Fruit fly (Drosophila melanogaster): ENCODE measurements around the gene GABA-B-R1.
A peak's percentile ranks its signal among the peaks of the same experiment; 100 is the strongest.

Gene GABA-B-R1

dm6 chr2L:15009703-15010102 is 6.4 kb upstream of the GABA-B-R1 start, which contains the start of the genes THG and Rnmt (continued):
- TF ChIP-seq eve (GFP tag; optimal IDR thresholded peaks at IDR 0.05) (no peak), Abd-B (GFP tag; optimal IDR thresholded peaks at IDR 0.05) (peak; percentile 54), Hey (tag; optimal IDR thresholded peaks at IDR 0.05) (no peak), CG14860 (GFP tag; IDR thresholded peaks at IDR 0.05; ENCODE audit: partially characterized antibody) (peak; percentile 84), sr (GFP tag; IDR thresholded peaks at IDR 0.05) (peak; percentile 11; the same call in 1 of the 3 replicates), sim (GFP tag; IDR thresholded peaks at IDR 0.05) (peak; percentile 73), oc (tag; optimal IDR thresholded peaks at IDR 0.05) (peak; percentile 78), CG7786 (GFP tag; optimal IDR thresholded peaks at IDR 0.05) (peak; percentile 50), CG10321 (GFP tag; IDR thresholded peaks at IDR 0.05) (no peak), CG10462 (GFP tag; optimal IDR thresholded peaks at IDR 0.05) (peak; percentile 71), Meics (GFP tag; optimal IDR thresholded peaks at IDR 0.05) (peak; percentile 72), CG3838 (GFP tag; optimal IDR thresholded peaks at IDR 0.05) (peak; percentile 49), CG10147 (GFP tag; optimal IDR thresholded peaks at IDR 0.05) (peak; percentile 72), HLH3B (GFP tag; IDR thresholded peaks at IDR 0.05) (peak; percentile 82), sisA (GFP tag; IDR thresholded peaks at IDR 0.05) (peak; percentile 78), CG7271 (tag; optimal IDR thresholded peaks at IDR 0.05) (peak; percentile 71), CG1024 (GFP tag; IDR thresholded peaks at IDR 0.05) (peak; percentile 70), pita (GFP tag; optimal IDR thresholded peaks at IDR 0.05) (no peak), Sox102F (GFP tag; optimal IDR thresholded peaks at IDR 0.05) (peak; percentile 85), Bdp1 (GFP tag; optimal IDR thresholded peaks at IDR 0.05) (peak; percentile 28), Nf-YB (GFP tag; optimal IDR thresholded peaks at IDR 0.05) (peak; percentile 60), Sin3A (optimal IDR thresholded peaks at IDR 0.05) (peak; percentile 9), CG31441 (GFP tag; IDR thresholded peaks at IDR 0.05) (peak; percentile 77), CG16863 (GFP tag; optimal IDR thresholded peaks at IDR 0.05) (peak; percentile 35), Usf (GFP tag; optimal IDR thresholded peaks at IDR 0.05) (peak; percentile 41), abd-A (tag; optimal IDR thresholded peaks at IDR 0.05) (peak; percentile 8), CG4282 (GFP tag; optimal IDR thresholded peaks at IDR 0.05) (no peak), Lhr (GFP tag; optimal IDR thresholded peaks at IDR 0.05) (peak; percentile 58), CHES-1-like (GFP tag; optimal IDR thresholded peaks at IDR 0.05) (peak; percentile 59), phol (tag; optimal IDR thresholded peaks at IDR 0.05) (peak; percentile 84), MTF-1 (GFP tag; optimal IDR thresholded peaks at IDR 0.05; ENCODE audit: borderline replicate concordance) (no peak), BEAF-32 (GFP tag; optimal IDR thresholded peaks at IDR 0.05) (peak; percentile 84), CG2875 (GFP tag; optimal IDR thresholded peaks at IDR 0.05) (peak; percentile 45), CG9876 (GFP tag; optimal IDR thresholded peaks at IDR 0.05) (no peak), CG15601 (tag; optimal IDR thresholded peaks at IDR 0.05) (peak; percentile 82), pnt (GFP tag; optimal IDR thresholded peaks at IDR 0.05) (peak; percentile 41), Trl (optimal IDR thresholded peaks at IDR 0.05) (no peak), Trl (GFP tag; optimal IDR thresholded peaks at IDR 0.05) (peak; percentile 69), B-H1 (GFP tag; IDR thresholded peaks at IDR 0.05) (peak; percentile 68), CG14667 (GFP tag; IDR thresholded peaks at IDR 0.05) (peak; percentile 76), btn (GFP tag; optimal IDR thresholded peaks at IDR 0.05) (no peak), CG12942 (GFP tag; optimal IDR thresholded peaks at IDR 0.05) (peak; percentile 78), CG8388 (GFP tag; optimal IDR thresholded peaks at IDR 0.05) (peak; percentile 81), Sry-β (GFP tag; optimal IDR thresholded peaks at IDR 0.05) (peak; percentile 47), zen2 (GFP tag; IDR thresholded peaks at IDR 0.05; ENCODE audit: partially characterized antibody) (peak; percentile 49; the same call in 1 of the 3 replicates), CG3995 (GFP tag; optimal IDR thresholded peaks at IDR 0.05) (peak; percentile 50), sob (GFP tag; IDR thresholded peaks at IDR 0.05) (peak; percentile 89), CG6683 (GFP tag; optimal IDR thresholded peaks at IDR 0.05) (peak; percentile 41), nerfin-2 (GFP tag; IDR thresholded peaks at IDR 0.05; ENCODE audit: partially characterized antibody) (peak; percentile 74), CG18262 (tag; optimal IDR thresholded peaks at IDR 0.05) (peak; percentile 76), tup (GFP tag; optimal IDR thresholded peaks at IDR 0.05) (peak; percentile 76)
